Worm (Caenorhabditis elegans) whole organism, L1 larva: ENCODE measurements around the gene C04E6.12.

ENCODE experiments used
- fos-1 ChIP-seq: fragments of 150-350 bp; optimal IDR thresholded peaks from 2 replicates; lab custom pipeline; 2014; ENCODE audit warnings: missing biosample characterization, missing genetic modification characterization
- lin-13 ChIP-seq: fragments of 150-350 bp; optimal IDR thresholded peaks from 2 replicates; lab custom pipeline; 2014; ENCODE audit warnings: missing biosample characterization, missing genetic modification reagents, missing genetic modification characterization
- lin-39 ChIP-seq: fragments of 150-350 bp; optimal IDR thresholded peaks from 2 replicates; lab custom pipeline; 2014; ENCODE audit warnings: missing biosample characterization, missing genetic modification reagents, missing genetic modification characterization
- nhr-12 ChIP-seq: sonication (generic microtip); optimal IDR thresholded peaks from 2 replicates; lab custom pipeline; 2017; ENCODE audit warnings: missing biosample characterization, missing genetic modification characterization
- nhr-237 ChIP-seq: fragments of 150-350 bp; optimal IDR thresholded peaks from 2 replicates; lab custom pipeline; 2014; ENCODE audit warnings: missing biosample characterization, missing genetic modification characterization
- nhr-77 ChIP-seq: fragments of 150-350 bp; optimal IDR thresholded peaks from 2 replicates; lab custom pipeline; 2014; ENCODE audit warnings: missing biosample characterization, missing genetic modification characterization
- pqm-1 ChIP-seq: sonication (generic microtip); optimal IDR thresholded peaks from 3 replicates; lab custom pipeline; 2017; ENCODE audit warnings: missing biosample characterization, missing genetic modification characterization
- rnt-1 ChIP-seq: sonication (generic microtip); optimal IDR thresholded peaks from 2 replicates; lab custom pipeline; 2016; ENCODE audit warnings: mild to moderate bottlenecking, missing genetic modification characterization, moderate library complexity, missing compliant biosample characterization
- snpc-4 ChIP-seq: fragments of 150-350 bp; optimal IDR thresholded peaks from 2 replicates; lab custom pipeline; 2014; ENCODE audit warnings: missing biosample characterization, missing genetic modification characterization
- sox-4 ChIP-seq: sonication (generic microtip); optimal IDR thresholded peaks from 2 replicates; lab custom pipeline; 2016; ENCODE audit warnings: missing genetic modification characterization, missing compliant biosample characterization
- tlp-1 ChIP-seq: fragments of 150-350 bp; optimal IDR thresholded peaks from 2 replicates; lab custom pipeline; 2014; ENCODE audit warnings: missing biosample characterization, missing genetic modification characterization
- zag-1 ChIP-seq: fragments of 150-350 bp; optimal IDR thresholded peaks from 2 replicates; lab custom pipeline; 2014; ENCODE audit warnings: missing biosample characterization, missing genetic modification characterization
- ztf-11 ChIP-seq, 2 experiments: sonication (generic microtip); optimal IDR thresholded peaks; 2 replicates each; lab custom pipeline; 2016 to 2017; ENCODE audit warnings: missing genetic modification characterization in 2 of 2, missing biosample characterization in 1 of 2, missing compliant biosample characterization in 1 of 2

ce11 chrV:5954747-5955146 is 35.0 kb upstream of the C04E6.12 start, which contains the start of gene M03F8.6:
- TF ChIP-seq pqm-1 (no peak), nhr-77 (no peak), nhr-12 (tag; lab: Kevin White, UChicago) (no peak), ztf-11 (tag; optimal IDR thresholded peaks at IDR 0.05; lab: Kevin White, UChicago) (no peak), zag-1 (tag; lab: Kevin White, UChicago) (no peak), nhr-237 (no peak), rnt-1 (tag; lab: Kevin White, UChicago) (no peak), lin-39 (tag; lab: Kevin White, UChicago) (no peak), snpc-4 (tag; lab: Kevin White, UChicago) (no peak), sox-4 (no peak), fos-1 (tag; lab: Kevin White, UChicago) (no peak), lin-13 (no peak), tlp-1 (no peak)
